Fruit fly (Drosophila melanogaster) whole organism, wandering third instar larva: ENCODE measurements around the gene CG10053.

Experiments
- Abd-B ChIP-seq: fragments of >200 bp; optimal IDR thresholded peaks from 2 replicates; lab custom pipeline; 2017; ENCODE audit warnings: missing biosample characterization, missing genetic modification characterization
- CG32264 ChIP-seq: fragments of 200-800 bp; sonication (Bioruptor generic); optimal IDR thresholded peaks from 2 replicates; lab custom pipeline; 2016; ENCODE audit warnings: missing biosample characterization, missing genetic modification characterization
- CG9705 ChIP-seq: fragments of 200-800 bp; sonication (Bioruptor generic); optimal IDR thresholded peaks from 2 replicates; lab custom pipeline; 2018; ENCODE audit warnings: missing biosample characterization, mild to moderate bottlenecking, missing genetic modification characterization
- CrebA ChIP-seq: fragments of 200-800 bp; sonication (Bioruptor generic); optimal IDR thresholded peaks from 2 replicates; lab custom pipeline; 2016; ENCODE audit warnings: missing biosample characterization, mild to moderate bottlenecking, missing genetic modification characterization, borderline replicate concordance
- Dfd ChIP-seq: fragments of >200 bp; optimal IDR thresholded peaks from 2 replicates; lab custom pipeline; 2017; ENCODE audit warnings: missing biosample characterization, missing genetic modification characterization
- Dif ChIP-seq: fragments of 200-275, 200-300 bp; sonication (Bioruptor generic); optimal IDR thresholded peaks from 2 replicates; lab custom pipeline; 2018; ENCODE audit warnings: missing biosample characterization, missing genetic modification characterization; ENCODE audit not compliant: partially characterized antibody
- GATAd ChIP-seq: sonication (Bioruptor generic); optimal IDR thresholded peaks from 2 replicates; lab custom pipeline; 2016; ENCODE audit warnings: missing biosample characterization, missing genetic modification characterization
- HLH106 ChIP-seq: fragments of 200-800 bp; optimal IDR thresholded peaks from 3 replicates; lab custom pipeline; 2019; ENCODE audit warnings: missing biosample characterization, mild to moderate bottlenecking, missing genetic modification characterization, moderate library complexity
- Hnf4 ChIP-seq: fragments of 200-800 bp; sonication (Bioruptor generic); optimal IDR thresholded peaks from 2 replicates; lab custom pipeline; 2016; ENCODE audit warnings: missing biosample characterization, mild to moderate bottlenecking, missing genetic modification characterization
- Hr78 ChIP-seq: fragments of >200 bp; optimal IDR thresholded peaks from 2 replicates; lab custom pipeline; 2017; ENCODE audit warnings: missing biosample characterization, missing genetic modification characterization
- Hr83 ChIP-seq: fragments of 200-300 bp; sonication (Bioruptor generic); optimal IDR thresholded peaks from 2 replicates; lab custom pipeline; 2016; ENCODE audit warnings: missing biosample characterization, mild to moderate bottlenecking, missing genetic modification characterization, moderate library complexity; ENCODE audit not compliant: poor library complexity, severe bottlenecking
- Jra ChIP-seq: sonication (Bioruptor generic); optimal IDR thresholded peaks from 2 replicates; lab custom pipeline; 2016; ENCODE audit warnings: missing biosample characterization, missing genetic modification characterization
- Mio ChIP-seq: sonication (Bioruptor generic); optimal IDR thresholded peaks from 2 replicates; lab custom pipeline; 2016; ENCODE audit warnings: missing biosample characterization, missing genetic modification characterization
- Myc ChIP-seq: fragments of >200 bp; optimal IDR thresholded peaks from 2 replicates; lab custom pipeline; 2017
- N ChIP-seq: fragments of >200 bp; optimal IDR thresholded peaks from 2 replicates; lab custom pipeline; 2018; ENCODE audit warnings: missing biosample characterization, missing external identifiers, missing genetic modification characterization
- OdsH ChIP-seq: fragments of 200-800 bp; sonication (Bioruptor generic); optimal IDR thresholded peaks from 2 replicates; lab custom pipeline; 2016; ENCODE audit warnings: missing biosample characterization, mild to moderate bottlenecking, missing genetic modification characterization
- Rel ChIP-seq, 2 experiments: fragments of 200-800 bp; sonication (Bioruptor generic) in 1 of 2; optimal IDR thresholded peaks; 2 replicates in 1 of 2; 3 replicates in 1 of 2; lab custom pipeline; 2016 to 2019; ENCODE audit warnings: mild to moderate bottlenecking in 2 of 2, missing biosample characterization in 2 of 2, missing genetic modification characterization in 2 of 2, moderate library complexity in 1 of 2
- Sp1 ChIP-seq: fragments of 200-800 bp; sonication (Bioruptor generic); optimal IDR thresholded peaks from 3 replicates; lab custom pipeline; 2019; ENCODE audit warnings: missing biosample characterization, mild to moderate bottlenecking, missing genetic modification characterization, moderate library complexity
- Vsx2 ChIP-seq: fragments of 200-300, 225-300 bp; sonication (Bioruptor generic); optimal IDR thresholded peaks from 2 replicates; lab custom pipeline; 2018; ENCODE audit warnings: missing biosample characterization, missing genetic modification characterization; ENCODE audit not compliant: partially characterized antibody
- br ChIP-seq: fragments of 200-800 bp; sonication (Bioruptor generic); optimal IDR thresholded peaks from 2 replicates; lab custom pipeline; 2016; ENCODE audit warnings: missing biosample characterization, missing genetic modification characterization
- brk ChIP-seq: fragments of 200-800 bp; sonication (Bioruptor generic); optimal IDR thresholded peaks from 2 replicates; lab custom pipeline; 2016; ENCODE audit warnings: missing biosample characterization, mild to moderate bottlenecking, missing genetic modification characterization
- dl ChIP-seq, 2 experiments: fragments of 175-275, 200-275 bp in 1 of 2; fragments of 200-275 bp in 1 of 2; sonication (Bioruptor generic); optimal IDR thresholded peaks; lab custom pipeline; 2018; ENCODE audit warnings: mild to moderate bottlenecking in 2 of 2, missing biosample characterization in 2 of 2, missing genetic modification characterization in 2 of 2, moderate library complexity in 2 of 2; ENCODE audit not compliant: partially characterized antibody in 2 of 2, insufficient read depth in 1 of 2
- dmrt93B ChIP-seq: fragments of 200-800 bp; sonication (Bioruptor generic); optimal IDR thresholded peaks from 2 replicates; lab custom pipeline; 2018; ENCODE audit warnings: missing biosample characterization, mild to moderate bottlenecking, missing genetic modification characterization
- dsf ChIP-seq: sonication (Bioruptor generic); optimal IDR thresholded peaks from 2 replicates; lab custom pipeline; 2016; ENCODE audit warnings: missing biosample characterization, missing genetic modification characterization, borderline replicate concordance
- ey ChIP-seq: fragments of 200-800 bp; sonication (Bioruptor generic); optimal IDR thresholded peaks from 2 replicates; lab custom pipeline; 2016; ENCODE audit warnings: missing biosample characterization, missing genetic modification characterization
- foxo ChIP-seq, 2 experiments: fragments of 200-800 bp; sonication (Bioruptor generic); optimal IDR thresholded peaks; 2 replicates in 1 of 2; 3 replicates in 1 of 2; lab custom pipeline; 2016 to 2017; ENCODE audit warnings: missing biosample characterization in 2 of 2, missing genetic modification characterization in 2 of 2
- fru ChIP-seq: fragments of 200-800 bp; sonication (Bioruptor generic); optimal IDR thresholded peaks from 3 replicates; lab custom pipeline; 2016; ENCODE audit warnings: missing biosample characterization, mild to moderate bottlenecking, missing genetic modification characterization
- h ChIP-seq: fragments of 200-800 bp; sonication (Bioruptor generic); optimal IDR thresholded peaks from 3 replicates; lab custom pipeline; 2016; ENCODE audit warnings: missing biosample characterization, mild to moderate bottlenecking, missing genetic modification characterization
- jim ChIP-seq: fragments of 175-275, 200-325 bp; sonication (Bioruptor generic); optimal IDR thresholded peaks from 2 replicates; lab custom pipeline; 2016; ENCODE audit warnings: missing biosample characterization, mild to moderate bottlenecking, missing genetic modification characterization
- lola ChIP-seq: fragments of >200 bp; optimal IDR thresholded peaks from 2 replicates; lab custom pipeline; 2017; ENCODE audit warnings: missing biosample characterization, missing genetic modification characterization
- pan ChIP-seq: fragments of >200 bp; optimal IDR thresholded peaks from 2 replicates; lab custom pipeline; 2017
- psq ChIP-seq: fragments of 200-800 bp; sonication (Bioruptor generic); optimal IDR thresholded peaks from 3 replicates; lab custom pipeline; 2017; ENCODE audit warnings: missing biosample characterization, mild to moderate bottlenecking, missing genetic modification characterization, moderate library complexity
- rgr ChIP-seq: fragments of 200-800 bp; sonication (Bioruptor generic); optimal IDR thresholded peaks from 3 replicates; lab custom pipeline; 2016; ENCODE audit warnings: missing biosample characterization, mild to moderate bottlenecking, missing genetic modification characterization
- sage ChIP-seq: fragments of 200-800 bp; sonication (Bioruptor generic); optimal IDR thresholded peaks from 2 replicates; lab custom pipeline; 2016; ENCODE audit warnings: missing biosample characterization, mild to moderate bottlenecking, missing genetic modification characterization
- sv ChIP-seq: fragments of 200-800 bp; sonication (Bioruptor generic); optimal IDR thresholded peaks from 3 replicates; lab custom pipeline; 2016; ENCODE audit warnings: missing biosample characterization, missing genetic modification characterization
- tai ChIP-seq: sonication (Bioruptor generic); optimal IDR thresholded peaks from 2 replicates; lab custom pipeline; 2016; ENCODE audit warnings: missing biosample characterization, missing genetic modification characterization
- usp ChIP-seq: fragments of >200 bp; optimal IDR thresholded peaks from 2 replicates; lab custom pipeline; 2017; ENCODE audit warnings: missing biosample characterization, missing genetic modification characterization
- woc ChIP-seq: sonication (Bioruptor generic); optimal IDR thresholded peaks from 2 replicates; lab custom pipeline; 2016; ENCODE audit warnings: missing biosample characterization, mild to moderate bottlenecking, missing genetic modification characterization

The CG10053 gene

DNA sequence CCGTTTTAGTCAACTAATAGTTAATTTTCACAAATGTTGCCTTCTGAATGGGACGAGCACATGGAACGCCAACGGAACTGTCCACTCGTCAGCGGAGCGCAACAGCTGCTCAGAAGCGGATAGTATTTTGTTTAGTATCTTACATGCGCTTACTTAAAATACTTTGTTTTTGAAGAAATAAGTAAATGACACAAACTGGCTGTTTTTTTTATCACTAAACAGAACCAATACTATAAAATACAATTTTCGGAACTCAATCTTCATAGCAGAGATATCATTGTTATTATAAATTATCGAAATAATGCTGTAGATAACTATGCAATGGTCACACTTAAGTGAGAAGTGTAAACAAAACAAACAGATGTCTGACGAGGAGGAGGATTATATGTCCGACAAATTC, at the start of gene CG10053, which contains the start of gene Noc3:
TSS of gene CG10053 (plus strand) at position 202 of the 400 bp plus-strand sequence.
TSS of gene Noc3 (minus strand) at position 81 of the 400 bp plus-strand sequence.
- TF ChIP-seq Myc (lab: Kevin White, UChicago), result peak; percentile 60
- TF ChIP-seq woc (GFP tag; lab: Kevin White, UChicago), result no peak

DNA sequence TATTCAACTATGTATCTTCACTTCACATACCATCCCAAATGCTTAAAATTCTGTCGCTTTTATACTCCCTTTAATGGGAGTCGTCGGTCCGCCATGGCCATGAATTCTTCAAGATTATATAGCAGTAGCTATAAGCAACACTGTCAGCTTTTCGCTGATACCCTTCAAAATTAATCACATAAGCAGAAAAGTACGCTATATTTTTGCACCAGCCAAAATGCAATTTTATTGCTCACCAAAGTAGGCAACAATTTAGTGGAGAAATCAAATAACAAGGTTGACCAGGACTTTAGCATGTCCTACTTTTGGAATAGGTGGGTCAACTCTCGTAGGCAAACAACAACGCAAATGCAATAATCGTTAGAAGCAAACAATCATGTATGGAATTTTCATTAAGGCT, 47.0 kb upstream of the CG10053 start:
- TF ChIP-seq usp (GFP tag; lab: Kevin White, UChicago), result no peak
- no peak for TF ChIP-seq CG9705
- peak in 1 of 2 experiments; percentile 31 for TF ChIP-seq dl (GFP tag; optimal IDR thresholded peaks at IDR 0.05; lab: Kevin White, UChicago; ENCODE audit: insufficient read depth in 1 of 2, partially characterized antibody in 2 of 2)
- TF ChIP-seq tai (GFP tag; lab: Kevin White, UChicago), result no peak
- no peak for TF ChIP-seq CrebA
- no peak for TF ChIP-seq ey (GFP tag; lab: Kevin White, UChicago)
- TF ChIP-seq CG32264 (GFP tag; lab: Kevin White, UChicago), result no peak
- no peak for TF ChIP-seq Dfd
- no peak for TF ChIP-seq dsf (GFP tag; lab: Kevin White, UChicago)
- no peak for TF ChIP-seq rgr (GFP tag; lab: Kevin White, UChicago)
- peak; percentile 54 for TF ChIP-seq Dif (GFP tag; lab: Kevin White, UChicago)
- TF ChIP-seq Jra, result no peak
- no peak for TF ChIP-seq Abd-B (GFP tag; lab: Kevin White, UChicago)
- no peak for TF ChIP-seq psq (GFP tag; lab: Kevin White, UChicago)
- TF ChIP-seq woc (GFP tag; lab: Kevin White, UChicago), result no peak
- no peak for TF ChIP-seq br (GFP tag; lab: Kevin White, UChicago)
- TF ChIP-seq lola (GFP tag; lab: Kevin White, UChicago), result peak; percentile 7
- peak; percentile 90 for TF ChIP-seq Myc (lab: Kevin White, UChicago)
- no peak for TF ChIP-seq h (GFP tag; lab: Kevin White, UChicago)
- no peak for TF ChIP-seq OdsH
- no peak for TF ChIP-seq pan
- no peak for TF ChIP-seq dmrt93B (GFP tag; lab: Kevin White, UChicago)
- TF ChIP-seq brk (GFP tag; lab: Kevin White, UChicago), result no peak
- peak; percentile 81 for TF ChIP-seq Vsx2
- TF ChIP-seq foxo (GFP tag; optimal IDR thresholded peaks at IDR 0.05; lab: Kevin White, UChicago), result no peak
- no peak for TF ChIP-seq GATAd (GFP tag; lab: Kevin White, UChicago)
- no peak for TF ChIP-seq Rel (GFP tag; optimal IDR thresholded peaks at IDR 0.05; lab: Kevin White, UChicago)
- TF ChIP-seq Rel (tag; optimal IDR thresholded peaks at IDR 0.05; lab: Kevin White, UChicago), result no peak
- TF ChIP-seq sage (GFP tag; lab: Kevin White, UChicago), result no peak
- TF ChIP-seq Mio (GFP tag; lab: Kevin White, UChicago), result no peak
- peak; percentile 76 for TF ChIP-seq N
- no peak for TF ChIP-seq HLH106 (tag; lab: Kevin White, UChicago)
- no peak for TF ChIP-seq Hnf4 (GFP tag; lab: Kevin White, UChicago)
- TF ChIP-seq Sp1 (GFP tag; lab: Kevin White, UChicago), result no peak
- TF ChIP-seq fru, result no peak
- no peak for TF ChIP-seq jim
- TF ChIP-seq sv (GFP tag; lab: Kevin White, UChicago), result no peak
- no peak for TF ChIP-seq Hr83
- TF ChIP-seq Hr78 (GFP tag; lab: Kevin White, UChicago), result no peak
- TF ChIP-seq, all 38 proteins: peak for 6

DNA sequence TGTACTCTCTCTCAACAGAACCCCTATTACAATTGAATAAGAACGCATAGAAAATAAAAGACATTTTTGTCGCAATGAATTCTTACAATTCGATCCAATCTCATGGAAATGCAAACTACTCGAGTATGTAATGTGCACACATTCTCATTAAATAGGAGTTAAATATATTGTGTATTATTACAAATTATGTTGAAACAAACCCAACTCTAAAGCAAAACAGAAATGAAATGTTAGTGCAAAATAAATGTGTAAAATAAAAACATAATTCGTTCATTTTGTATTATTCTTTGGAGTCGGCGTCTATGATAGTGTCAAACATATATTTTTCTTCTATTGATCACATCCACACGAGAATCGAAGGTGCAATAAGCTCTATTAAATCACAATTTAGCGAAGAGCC, 46.2 kb upstream of the CG10053 start, which contains the start of gene CG14609:
TSS of gene CG14609 (plus strand) at position 301 of the 400 bp plus-strand sequence.
- no peak for TF ChIP-seq sage (GFP tag; lab: Kevin White, UChicago)
- TF ChIP-seq usp (GFP tag; lab: Kevin White, UChicago), result no peak
- TF ChIP-seq Vsx2, result no peak
- no peak for TF ChIP-seq OdsH
- no peak for TF ChIP-seq jim
- no peak for TF ChIP-seq dmrt93B (GFP tag; lab: Kevin White, UChicago)
- no peak for TF ChIP-seq HLH106 (tag; lab: Kevin White, UChicago)
- no peak for TF ChIP-seq psq (GFP tag; lab: Kevin White, UChicago)
- no peak for TF ChIP-seq foxo (GFP tag; optimal IDR thresholded peaks at IDR 0.05; lab: Kevin White, UChicago)
- no peak for TF ChIP-seq Rel (GFP tag; optimal IDR thresholded peaks at IDR 0.05; lab: Kevin White, UChicago)
- no peak for TF ChIP-seq Rel (tag; optimal IDR thresholded peaks at IDR 0.05; lab: Kevin White, UChicago)
- no peak for TF ChIP-seq fru
- TF ChIP-seq GATAd (GFP tag; lab: Kevin White, UChicago), result no peak
- TF ChIP-seq lola (GFP tag; lab: Kevin White, UChicago), result no peak
- no peak for TF ChIP-seq pan
